Worm (Caenorhabditis elegans) whole organism, young adult: ENCODE measurements around the gene Y46G5A.20.

Source experiments
- attf-5 ChIP-seq: fragments of 200-800 bp; sonication (Bioruptor generic); optimal IDR thresholded peaks from 2 replicates; lab custom pipeline; 2018; ENCODE audit warnings: mild to moderate bottlenecking, missing genetic modification characterization, missing compliant biosample characterization
- bed-2 ChIP-seq: fragments of 200-800 bp; sonication (Bioruptor generic); IDR thresholded peaks from 2 replicates; pipeline ENCODE4 v1.3.6; 2022; ENCODE audit warnings: missing genetic modification reagents, missing genetic modification characterization, missing compliant biosample characterization
- cebp-2 ChIP-seq: fragments of 200-800 bp; sonication (Bioruptor generic); IDR thresholded peaks from 2 replicates; pipeline ENCODE4 v1.3.6; 2022; ENCODE audit warnings: missing genetic modification characterization, missing compliant biosample characterization
- madf-10 ChIP-seq: sonication (generic microtip); optimal IDR thresholded peaks from 2 replicates; lab custom pipeline; 2016; ENCODE audit warnings: mild to moderate bottlenecking, missing genetic modification characterization, missing compliant biosample characterization
- rpc-1 ChIP-seq, 2 experiments: fragments of 150-350 bp in 1 of 2; sonication (generic microtip) in 1 of 2; optimal IDR thresholded peaks; 2 replicates each; lab custom pipeline; 2014 to 2018; ENCODE audit warnings: missing biosample characterization in 1 of 2, missing genetic modification characterization in 1 of 2, missing genetic modification reagents in 1 of 2, missing genotype in 1 of 2
- unc-62 ChIP-seq: fragments of 150-350 bp; optimal IDR thresholded peaks from 2 replicates; lab custom pipeline; 2014; ENCODE audit warnings: missing biosample characterization, missing genetic modification reagents, missing genetic modification characterization

DNA sequence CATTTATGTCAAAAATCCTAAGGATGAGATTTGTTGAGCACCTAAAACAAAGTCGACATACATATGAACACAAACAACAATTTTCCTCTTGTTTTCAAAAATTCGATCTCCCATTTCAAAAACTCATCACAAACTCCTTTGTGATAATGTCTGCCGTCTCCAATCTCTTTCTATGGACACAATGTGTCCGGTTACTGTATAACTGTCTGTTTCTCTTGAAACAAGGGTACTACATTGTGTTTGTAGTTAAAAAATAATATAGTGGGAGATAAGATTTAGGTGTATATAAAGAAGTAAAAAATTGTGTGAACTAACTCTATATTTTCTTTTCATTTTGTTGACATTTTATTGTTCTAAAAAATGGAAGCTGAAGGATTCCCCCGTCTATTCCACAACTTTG is 19.5 kb downstream of the Y46G5A.20 start, which contains the start of gene bcmo-1:
- TF ChIP-seq unc-62 (no peak), rpc-1 (optimal IDR thresholded peaks at IDR 0.05; lab: Kevin White, UChicago) (no peak), rpc-1 (tag; optimal IDR thresholded peaks at IDR 0.05; lab: Kevin White, UChicago) (no peak), attf-5 (GFP tag; lab: Kevin White, UChicago) (no peak), madf-10 (tag; lab: Kevin White, UChicago) (no peak), bed-2 (GFP tag; lab: Robert Waterston, UW) (no peak), cebp-2 (GFP tag; lab: Robert Waterston, UW) (no peak)
